Worm (Caenorhabditis elegans): ENCODE data around the gene C54E4.12.

C54E4.12 gene

DNA sequence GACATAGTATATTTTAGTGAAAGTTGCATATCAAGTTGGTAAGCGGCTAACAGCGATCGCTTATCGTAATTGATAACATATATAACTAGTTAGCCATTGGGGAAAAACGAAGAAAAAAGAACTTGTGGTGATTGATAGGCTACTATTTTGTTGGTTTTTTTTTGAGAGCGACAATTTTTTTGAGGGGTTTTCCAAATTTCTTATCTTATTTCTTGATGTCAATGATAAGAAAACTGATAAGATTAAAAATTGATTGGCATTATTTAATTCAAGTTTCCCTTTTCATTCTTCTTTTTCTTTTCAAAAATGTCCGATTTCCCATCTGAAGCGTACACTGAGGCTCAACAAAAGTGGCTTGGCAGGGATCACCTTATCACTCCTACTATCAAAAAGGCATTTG, 9.7 kb downstream of the C54E4.12 start, which contains the start of gene prmt-6:
Gene prmt-6 (plus strand): TSS at position 252 of the 400 bp plus-strand sequence.
- TF ChIP-seq sem-4 (tag; optimal IDR thresholded peaks at IDR 0.05), result no peak
- peak; percentile 11 for TF ChIP-seq fos-1 (tag; optimal IDR thresholded peaks at IDR 0.05)
- no peak for TF ChIP-seq unc-62 (GFP tag; optimal IDR thresholded peaks at IDR 0.05)
- no peak for TF ChIP-seq nhr-77 (tag; optimal IDR thresholded peaks at IDR 0.05)

DNA sequence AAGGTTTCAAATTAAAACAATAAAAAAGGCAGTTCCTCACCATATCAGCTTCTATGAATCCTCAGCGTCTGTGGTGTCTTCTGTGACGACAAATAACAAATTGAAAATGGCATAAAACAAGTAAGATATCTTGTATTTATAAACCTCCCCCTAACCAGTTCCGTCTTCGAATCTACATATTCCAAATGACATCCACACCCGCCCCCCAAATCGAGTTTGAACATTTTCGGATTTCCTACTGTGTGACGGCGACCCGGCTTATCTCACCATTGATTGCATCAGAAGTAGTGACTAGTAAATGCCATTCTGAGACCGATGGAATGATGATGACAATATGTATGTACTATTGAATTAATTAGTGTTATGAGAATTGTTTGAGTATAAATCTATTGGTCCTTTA, 11.7 kb downstream of the C54E4.12 start, which contains the start of gene grl-20:
Gene grl-20 (minus strand): TSS at position 101 of the 400 bp plus-strand sequence.
- TF ChIP-seq unc-62 (GFP tag; optimal IDR thresholded peaks at IDR 0.05) (no peak), alr-1 (tag; optimal IDR thresholded peaks at IDR 0.05) (no peak), sem-4 (tag; optimal IDR thresholded peaks at IDR 0.05) (no peak), nhr-11 (tag; optimal IDR thresholded peaks at IDR 0.05) (no peak), ceh-82 (tag; optimal IDR thresholded peaks at IDR 0.05) (no peak), ztf-11 (tag; optimal IDR thresholded peaks at IDR 0.05) (no peak), ZK546.5 (tag; optimal IDR thresholded peaks at IDR 0.05) (no peak), nhr-21 (tag; optimal IDR thresholded peaks at IDR 0.05) (no peak), elt-3 (tag; optimal IDR thresholded peaks at IDR 0.05) (no peak), mab-5 (tag; optimal IDR thresholded peaks at IDR 0.05) (no peak)

DNA sequence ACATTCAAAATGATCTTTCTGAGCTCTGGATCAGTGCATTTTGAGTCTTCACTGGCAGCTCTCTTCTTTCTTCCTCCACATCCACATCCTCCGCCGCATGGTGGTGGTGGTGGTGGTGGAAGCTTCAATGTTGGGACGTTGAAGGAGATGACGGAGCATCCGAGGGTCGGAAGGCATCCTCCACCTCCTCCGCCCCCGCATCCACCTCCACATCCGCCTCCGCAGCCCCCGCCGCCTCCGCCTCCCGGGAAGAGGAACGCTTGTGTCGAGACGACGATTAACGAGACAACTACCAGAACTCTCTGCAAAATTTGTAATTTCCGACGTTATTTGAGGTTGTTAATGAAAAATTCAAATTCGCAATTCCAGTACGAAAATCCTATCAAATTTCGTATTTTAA, 13.1 kb downstream of the C54E4.12 start:
- TF ChIP-seq skn-1 (tag; optimal IDR thresholded peaks at IDR 0.05) (no peak), egl-27 (tag; optimal IDR thresholded peaks at IDR 0.05) (no peak), sem-4 (tag; optimal IDR thresholded peaks at IDR 0.05) (no peak), fos-1 (tag; optimal IDR thresholded peaks at IDR 0.05) (no peak), alr-1 (tag; optimal IDR thresholded peaks at IDR 0.05) (no peak), crh-2 (tag; optimal IDR thresholded peaks at IDR 0.05) (no peak), lin-39 (tag; optimal IDR thresholded peaks at IDR 0.05) (no peak), nhr-11 (tag; optimal IDR thresholded peaks at IDR 0.05) (no peak), zag-1 (tag; optimal IDR thresholded peaks at IDR 0.05) (no peak), aly-2 (tag; optimal IDR thresholded peaks at IDR 0.05) (no peak), Y55F3AM.14 (GFP tag; optimal IDR thresholded peaks at IDR 0.05) (no peak)

DNA sequence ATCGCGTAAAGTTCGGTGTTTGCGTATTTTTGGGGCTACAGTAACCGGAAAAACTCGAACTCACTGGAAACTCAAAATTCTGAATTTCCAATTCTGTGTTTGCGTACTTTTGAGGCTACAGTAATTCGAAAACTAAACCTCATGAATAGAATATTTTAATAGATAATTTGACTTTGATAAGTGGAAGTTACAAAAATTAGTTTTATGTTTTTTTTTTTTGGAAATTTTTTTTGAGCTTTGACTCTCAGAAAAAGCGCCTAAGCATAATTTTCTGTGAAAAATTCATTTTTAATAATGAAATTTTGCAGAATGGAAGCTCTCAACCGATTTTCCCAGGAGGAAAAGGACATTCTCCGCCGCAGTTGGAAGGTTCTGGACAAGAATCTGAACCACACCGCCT, 18.0 kb downstream of the C54E4.12 start, which contains the start of gene glb-7:
Gene glb-7 (plus strand): TSS at position 301 of the 400 bp plus-strand sequence.
- TF ChIP-seq sma-3 (GFP tag; optimal IDR thresholded peaks at IDR 0.05), result no peak
- TF ChIP-seq snpc-4 (tag; optimal IDR thresholded peaks at IDR 0.05), result no peak
- no peak for TF ChIP-seq nhr-129 (tag; optimal IDR thresholded peaks at IDR 0.05)
- no peak for TF ChIP-seq mbf-1 (tag; optimal IDR thresholded peaks at IDR 0.05)
- TF ChIP-seq nhr-77 (tag; optimal IDR thresholded peaks at IDR 0.05), result no peak
- TF ChIP-seq blmp-1 (tag; optimal IDR thresholded peaks at IDR 0.05; ENCODE audit: insufficient read depth), result no peak
- TF ChIP-seq unc-55 (GFP tag; optimal IDR thresholded peaks at IDR 0.05), result no peak
- TF ChIP-seq ztf-11 (tag; optimal IDR thresholded peaks at IDR 0.05), result no peak
- no peak for TF ChIP-seq unc-62 (GFP tag; optimal IDR thresholded peaks at IDR 0.05)
- TF ChIP-seq lin-39 (tag; optimal IDR thresholded peaks at IDR 0.05), result no peak
- no peak for TF ChIP-seq lin-13 (GFP tag; optimal IDR thresholded peaks at IDR 0.05)
- TF ChIP-seq sem-4 (tag; optimal IDR thresholded peaks at IDR 0.05), result no peak

DNA sequence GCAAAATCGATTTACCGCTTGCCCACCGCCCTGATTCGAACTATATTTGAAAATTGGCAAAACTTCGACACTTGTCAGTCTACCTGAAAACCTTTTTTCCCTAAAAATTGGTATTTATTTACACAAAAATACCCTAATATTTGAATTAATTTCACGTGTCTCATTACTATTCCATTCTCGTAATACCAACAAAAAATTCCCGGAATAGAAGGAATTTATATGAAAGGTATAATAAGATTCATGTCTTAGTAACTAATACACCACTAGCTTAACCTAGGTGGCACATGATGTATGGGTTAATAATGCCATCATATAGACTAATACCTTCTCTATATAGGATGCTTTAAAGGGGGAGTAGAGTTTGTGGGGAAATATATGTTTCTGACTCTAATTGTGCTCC, 23.2 kb downstream of the C54E4.12 start:
- TF ChIP-seq ceh-82 (tag; optimal IDR thresholded peaks at IDR 0.05) (no peak), ztf-11 (tag; optimal IDR thresholded peaks at IDR 0.05) (no peak), mbf-1 (tag; optimal IDR thresholded peaks at IDR 0.05) (no peak), alr-1 (tag; optimal IDR thresholded peaks at IDR 0.05) (no peak), elt-3 (tag; optimal IDR thresholded peaks at IDR 0.05) (no peak), ceh-16 (tag; optimal IDR thresholded peaks at IDR 0.05) (no peak), sma-9 (GFP tag; optimal IDR thresholded peaks at IDR 0.05) (no peak), sma-9 (tag; optimal IDR thresholded peaks at IDR 0.05) (no peak), aly-2 (tag; optimal IDR thresholded peaks at IDR 0.05) (no peak), lin-11 (tag; optimal IDR thresholded peaks at IDR 0.05) (no peak), ztf-1 (GFP tag; conservative IDR thresholded peaks at IDR 0.05) (no peak)

DNA sequence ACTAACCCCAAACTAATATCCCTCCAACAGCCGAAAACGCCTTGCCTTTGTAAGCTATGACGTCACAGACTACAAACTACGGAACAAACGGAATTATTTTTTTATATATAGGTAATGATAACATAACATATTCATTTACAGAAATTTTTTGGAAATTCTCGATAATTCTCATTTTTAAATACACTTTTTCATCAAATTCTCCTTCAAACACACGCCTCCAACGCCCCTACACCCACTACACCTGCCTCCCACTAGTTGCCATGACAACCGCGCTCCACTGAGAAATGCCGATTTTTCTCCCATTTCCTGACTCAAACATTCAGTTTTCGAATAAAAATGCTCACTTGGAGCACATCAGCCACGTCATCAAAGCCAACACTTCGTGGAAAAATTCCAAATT, 26.1 kb downstream of the C54E4.12 start, which contains the start of gene xbx-4:
Gene xbx-4 (plus strand): TSS at position 301 of the 400 bp plus-strand sequence.
- TF ChIP-seq nhr-237 (tag; optimal IDR thresholded peaks at IDR 0.05) (no peak), dmd-4 (tag; optimal IDR thresholded peaks at IDR 0.05) (no peak), sma-9 (GFP tag; optimal IDR thresholded peaks at IDR 0.05) (no peak), sma-9 (tag; optimal IDR thresholded peaks at IDR 0.05) (no peak), ztf-4 (tag; optimal IDR thresholded peaks at IDR 0.05) (no peak), elt-3 (tag; optimal IDR thresholded peaks at IDR 0.05) (no peak), nhr-21 (tag; optimal IDR thresholded peaks at IDR 0.05) (no peak), ama-1 (optimal IDR thresholded peaks at IDR 0.05) (no peak), ceh-82 (tag; optimal IDR thresholded peaks at IDR 0.05) (no peak), nhr-12 (tag; optimal IDR thresholded peaks at IDR 0.05) (no peak), lin-39 (tag; optimal IDR thresholded peaks at IDR 0.05) (no peak), nhr-11 (tag; optimal IDR thresholded peaks at IDR 0.05) (no peak), zag-1 (tag; optimal IDR thresholded peaks at IDR 0.05) (no peak), elt-1 (tag; optimal IDR thresholded peaks at IDR 0.05) (no peak), ztf-1 (GFP tag; conservative IDR thresholded peaks at IDR 0.05) (no peak), peb-1 (tag; optimal IDR thresholded peaks at IDR 0.05) (no peak), nhr-25 (tag; optimal IDR thresholded peaks at IDR 0.05) (no peak), mab-5 (tag; optimal IDR thresholded peaks at IDR 0.05) (no peak), snpc-4 (tag; optimal IDR thresholded peaks at IDR 0.05) (no peak), ZK546.5 (tag; optimal IDR thresholded peaks at IDR 0.05) (no peak)
